Comparison of ENCODE assay signal across 1 fruit fly cellular context in the genomic region with DNA sequence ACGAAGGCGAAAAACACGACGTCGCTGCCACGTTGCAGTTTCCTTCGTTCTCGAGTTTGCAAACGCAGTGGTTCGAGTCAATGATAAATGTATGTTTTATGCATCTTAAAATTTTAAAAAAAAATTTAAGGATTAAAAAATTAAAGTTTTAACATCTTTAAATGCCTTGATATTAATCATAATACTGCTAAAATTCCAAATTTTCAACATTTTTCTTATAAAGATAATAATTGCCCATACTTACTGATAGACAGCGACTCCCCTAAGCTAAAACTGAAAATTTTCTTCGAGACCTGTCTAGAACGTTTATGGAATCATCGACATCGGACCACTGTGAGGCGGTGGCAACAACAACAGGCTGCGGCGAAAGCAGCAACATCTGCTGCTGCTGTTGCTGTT.
TF ChIP-seq lines count a peak whose summit lies in the region.

No protein-coding gene starts in this region.

TF ChIP-seq in whole organism, embryonic, 481 proteins besides CTCF, POLR2A, EP300 and RAD21 (continued from another document):
- TF ChIP-seq gfzf (GFP tag; optimal IDR thresholded peaks at IDR 0.05; lab: Kevin White, UChicago) (no peak), hkb (optimal IDR thresholded peaks at IDR 0.05; lab: Kevin White, UChicago) (no peak), hkb (GFP tag; IDR thresholded peaks at IDR 0.05; lab: Robert Waterston, UW) (peak; percentile 73), ab (GFP tag; optimal IDR thresholded peaks at IDR 0.05; lab: Kevin White, UChicago) (no peak), CG12071 (GFP tag; optimal IDR thresholded peaks at IDR 0.05; lab: Kevin White, UChicago) (peak; percentile 8), CG6272 (GFP tag; IDR thresholded peaks at IDR 0.05; lab: Robert Waterston, UW) (no peak), nerfin-2 (GFP tag; IDR thresholded peaks at IDR 0.05; lab: Robert Waterston, UW; ENCODE audit: partially characterized antibody) (no peak), Nf-YA (GFP tag; IDR thresholded peaks at IDR 0.05; lab: Robert Waterston, UW) (no peak), Kr (GFP tag; optimal IDR thresholded peaks at IDR 0.05; lab: Kevin White, UChicago) (no peak), Doc3 (GFP tag; IDR thresholded peaks at IDR 0.05; lab: Robert Waterston, UW; ENCODE audit: partially characterized antibody) (no peak), CG10979 (tag; optimal IDR thresholded peaks at IDR 0.05; lab: Kevin White, UChicago) (peak; percentile 61), CG15601 (tag; optimal IDR thresholded peaks at IDR 0.05; lab: Kevin White, UChicago) (peak; percentile 57), dan (GFP tag; IDR thresholded peaks at IDR 0.05; lab: Robert Waterston, UW) (no peak), CG10654 (GFP tag; optimal IDR thresholded peaks at IDR 0.05; lab: Kevin White, UChicago) (peak; percentile 20), CG7745 (tag; optimal IDR thresholded peaks at IDR 0.05; lab: Kevin White, UChicago) (no peak), Taf1 (GFP tag; IDR thresholded peaks at IDR 0.05; lab: Robert Waterston, UW) (peak; percentile 44), CG11093 (GFP tag; IDR thresholded peaks at IDR 0.05; lab: Robert Waterston, UW) (0 out of 3 replicates have a peak, but pooled peaks have one; percentile 7), CG13424 (tag; optimal IDR thresholded peaks at IDR 0.05; lab: Kevin White, UChicago) (peak; percentile 73), gem (tag; optimal IDR thresholded peaks at IDR 0.05; lab: Kevin White, UChicago) (peak; percentile 82), Dp (GFP tag; optimal IDR thresholded peaks at IDR 0.05; lab: Kevin White, UChicago) (no peak), Drgx (GFP tag; IDR thresholded peaks at IDR 0.05; lab: Robert Waterston, UW) (peak; percentile 70), CG4617 (GFP tag; optimal IDR thresholded peaks at IDR 0.05; lab: Kevin White, UChicago; ENCODE audit: borderline replicate concordance) (no peak), CG16863 (GFP tag; optimal IDR thresholded peaks at IDR 0.05; lab: Kevin White, UChicago) (no peak), chn (GFP tag; optimal IDR thresholded peaks at IDR 0.05; lab: Kevin White, UChicago) (no peak), trem (tag; optimal IDR thresholded peaks at IDR 0.05; lab: Kevin White, UChicago) (no peak), Aef1 (GFP tag; IDR thresholded peaks at IDR 0.05; lab: Robert Waterston, UW) (peak; percentile 69), CG12236 (GFP tag; optimal IDR thresholded peaks at IDR 0.05; lab: Kevin White, UChicago) (no peak), peb (GFP tag; IDR thresholded peaks at IDR 0.05; lab: Robert Waterston, UW) (0 out of 2 replicates have a peak, but pooled peaks have one; percentile 31), zen2 (GFP tag; IDR thresholded peaks at IDR 0.05; lab: Robert Waterston, UW; ENCODE audit: partially characterized antibody) (no peak), CG30431 (GFP tag; optimal IDR thresholded peaks at IDR 0.05; lab: Kevin White, UChicago) (peak; percentile 25), CG15696 (tag; optimal IDR thresholded peaks at IDR 0.05; lab: Kevin White, UChicago) (peak; percentile 26), danr (GFP tag; IDR thresholded peaks at IDR 0.05; lab: Robert Waterston, UW) (0 out of 2 replicates have a peak, but pooled peaks have one; percentile 28), ems (GFP tag; optimal IDR thresholded peaks at IDR 0.05; lab: Kevin White, UChicago) (no peak), dpn (GFP tag; optimal IDR thresholded peaks at IDR 0.05; lab: Kevin White, UChicago) (peak; percentile 20 to 73), Pdp1 (GFP tag; optimal IDR thresholded peaks at IDR 0.05; lab: Kevin White, UChicago) (peak; percentile 25 to 44), unc-4 (GFP tag; IDR thresholded peaks at IDR 0.05; lab: Robert Waterston, UW; ENCODE audit: partially characterized antibody) (no peak), Opbp (GFP tag; IDR thresholded peaks at IDR 0.05; lab: Robert Waterston, UW; ENCODE audit: partially characterized antibody) (no peak), CG1024 (GFP tag; IDR thresholded peaks at IDR 0.05; lab: Robert Waterston, UW) (no peak), Hey (tag; optimal IDR thresholded peaks at IDR 0.05; lab: Kevin White, UChicago) (no peak), jigr1 (GFP tag; IDR thresholded peaks at IDR 0.05; lab: Robert Waterston, UW) (no peak; the same call in 2 of the 3 replicates), crc (GFP tag; optimal IDR thresholded peaks at IDR 0.05; lab: Kevin White, UChicago) (no peak), dmrt99B (tag; optimal IDR thresholded peaks at IDR 0.05; lab: Kevin White, UChicago) (peak; percentile 85), CG4360 (GFP tag; IDR thresholded peaks at IDR 0.05; lab: Robert Waterston, UW) (peak; percentile 88), Hr39 (optimal IDR thresholded peaks at IDR 0.05; lab: Kevin White, UChicago) (no peak), Side (GFP tag; optimal IDR thresholded peaks at IDR 0.05; lab: Kevin White, UChicago) (no peak), aop (GFP tag; IDR thresholded peaks at IDR 0.05; lab: Robert Waterston, UW) (no peak), NfI (GFP tag; optimal IDR thresholded peaks at IDR 0.05; lab: Kevin White, UChicago) (peak; percentile 70), Sox102F (GFP tag; optimal IDR thresholded peaks at IDR 0.05; lab: Kevin White, UChicago) (peak; percentile 44), repo (GFP tag; optimal IDR thresholded peaks at IDR 0.05; lab: Kevin White, UChicago) (no peak), CG13624 (GFP tag; optimal IDR thresholded peaks at IDR 0.05; lab: Kevin White, UChicago) (no peak), lilli (GFP tag; optimal IDR thresholded peaks at IDR 0.05; lab: Kevin White, UChicago) (peak; percentile 64), Spps (tag; optimal IDR thresholded peaks at IDR 0.05; lab: Kevin White, UChicago) (no peak), Abd-B (GFP tag; optimal IDR thresholded peaks at IDR 0.05; lab: Kevin White, UChicago) (peak; percentile 51), Jarid2 (GFP tag; optimal IDR thresholded peaks at IDR 0.05; lab: Kevin White, UChicago) (no peak), CG3163 (GFP tag; optimal IDR thresholded peaks at IDR 0.05; lab: Kevin White, UChicago) (no peak), CG17186 (GFP tag; optimal IDR thresholded peaks at IDR 0.05; lab: Kevin White, UChicago) (no peak), Rfx (GFP tag; IDR thresholded peaks at IDR 0.05; lab: Robert Waterston, UW) (peak; percentile 72), CG8089 (GFP tag; optimal IDR thresholded peaks at IDR 0.05; lab: Kevin White, UChicago) (no peak), CkIIα-i1 (GFP tag; IDR thresholded peaks at IDR 0.05; lab: Robert Waterston, UW) (no peak), dimm (GFP tag; IDR thresholded peaks at IDR 0.05; lab: Robert Waterston, UW) (peak; percentile 22; the same call in 1 of the 2 replicates), CG11696 (GFP tag; IDR thresholded peaks at IDR 0.05; lab: Robert Waterston, UW) (0 out of 2 replicates have a peak, but pooled peaks have one; percentile 34), Stat92E (GFP tag; optimal IDR thresholded peaks at IDR 0.05; lab: Kevin White, UChicago) (no peak), CG11456 (GFP tag; IDR thresholded peaks at IDR 0.05; lab: Robert Waterston, UW) (peak; percentile 74), CG30403 (GFP tag; optimal IDR thresholded peaks at IDR 0.05; lab: Kevin White, UChicago) (peak; percentile 60), CG33213 (GFP tag; optimal IDR thresholded peaks at IDR 0.05; lab: Kevin White, UChicago) (peak; percentile 10), ewg (GFP tag; optimal IDR thresholded peaks at IDR 0.05; lab: Kevin White, UChicago) (no peak), disco-r (GFP tag; optimal IDR thresholded peaks at IDR 0.05; lab: Kevin White, UChicago) (no peak), MESR4 (GFP tag; optimal IDR thresholded peaks at IDR 0.05; lab: Kevin White, UChicago) (no peak), mld (GFP tag; IDR thresholded peaks at IDR 0.05; lab: Robert Waterston, UW; ENCODE audit: partially characterized antibody) (no peak), HmgZ (tag; optimal IDR thresholded peaks at IDR 0.05; lab: Kevin White, UChicago) (no peak), Xrp1 (GFP tag; IDR thresholded peaks at IDR 0.05; lab: Robert Waterston, UW) (peak; percentile 77), BEAF-32 (GFP tag; optimal IDR thresholded peaks at IDR 0.05; lab: Kevin White, UChicago) (no peak), Camta (GFP tag; optimal IDR thresholded peaks at IDR 0.05; lab: Kevin White, UChicago) (peak; percentile 45), prd (optimal IDR thresholded peaks at IDR 0.05; lab: Kevin White, UChicago) (no peak), prd (GFP tag; IDR thresholded peaks at IDR 0.05; lab: Robert Waterston, UW) (peak; percentile 68), CG4404 (GFP tag; IDR thresholded peaks at IDR 0.05; lab: Robert Waterston, UW) (peak; percentile 56), ham (GFP tag; IDR thresholded peaks at IDR 0.05; lab: Robert Waterston, UW) (no peak), nau (GFP tag; optimal IDR thresholded peaks at IDR 0.05; lab: Kevin White, UChicago) (peak; percentile 63), Trl (optimal IDR thresholded peaks at IDR 0.05; lab: Kevin White, UChicago) (no peak), Trl (GFP tag; optimal IDR thresholded peaks at IDR 0.05; lab: Kevin White, UChicago) (peak; percentile 50), CG8478 (optimal IDR thresholded peaks at IDR 0.05; lab: Kevin White, UChicago) (no peak), CG3838 (GFP tag; optimal IDR thresholded peaks at IDR 0.05; lab: Kevin White, UChicago) (no peak), phol (tag; optimal IDR thresholded peaks at IDR 0.05; lab: Kevin White, UChicago) (peak; percentile 65), bbx (GFP tag; IDR thresholded peaks at IDR 0.05; lab: Robert Waterston, UW; ENCODE audit: partially characterized antibody) (no peak), Sry-δ (GFP tag; optimal IDR thresholded peaks at IDR 0.05; lab: Kevin White, UChicago) (no peak), CG2116 (GFP tag; optimal IDR thresholded peaks at IDR 0.05; lab: Kevin White, UChicago) (peak; percentile 13), hbn (GFP tag; IDR thresholded peaks at IDR 0.05; lab: Robert Waterston, UW; ENCODE audit: partially characterized antibody) (no peak), crp (GFP tag; optimal IDR thresholded peaks at IDR 0.05; lab: Kevin White, UChicago) (peak in 1 of 2 experiments; percentile 14), NC2β (GFP tag; optimal IDR thresholded peaks at IDR 0.05; lab: Kevin White, UChicago) (no peak), rib (GFP tag; IDR thresholded peaks at IDR 0.05; lab: Robert Waterston, UW) (peak; percentile 20; the same call in 1 of the 2 replicates), pum (GFP tag; optimal IDR thresholded peaks at IDR 0.05; lab: Kevin White, UChicago) (no peak), chinmo (GFP tag; IDR thresholded peaks at IDR 0.05; lab: Robert Waterston, UW; ENCODE audit: partially characterized antibody) (no peak), run (tag; optimal IDR thresholded peaks at IDR 0.05; lab: Kevin White, UChicago) (no peak), bsh (GFP tag; optimal IDR thresholded peaks at IDR 0.05; lab: Kevin White, UChicago) (peak; percentile 49 to 56), Fer2 (tag; optimal IDR thresholded peaks at IDR 0.05; lab: Kevin White, UChicago) (peak; percentile 31), Hr78 (GFP tag; optimal IDR thresholded peaks at IDR 0.05; lab: Kevin White, UChicago) (peak in 1 of 2 experiments; percentile 4), B-H2 (GFP tag; optimal IDR thresholded peaks at IDR 0.05; lab: Kevin White, UChicago) (peak; percentile 34), CG14441 (GFP tag; IDR thresholded peaks at IDR 0.05; lab: Robert Waterston, UW) (peak; percentile 54), psq (GFP tag; optimal IDR thresholded peaks at IDR 0.05; lab: Kevin White, UChicago) (no peak), org-1 (GFP tag; optimal IDR thresholded peaks at IDR 0.05; lab: Kevin White, UChicago) (peak; percentile 61), ind (GFP tag; optimal IDR thresholded peaks at IDR 0.05; lab: Kevin White, UChicago) (peak; percentile 49), Asciz (GFP tag; optimal IDR thresholded peaks at IDR 0.05; lab: Kevin White, UChicago) (peak; percentile 57), klu (GFP tag; IDR thresholded peaks at IDR 0.05; lab: Robert Waterston, UW) (no peak), Six4 (GFP tag; optimal IDR thresholded peaks at IDR 0.05; lab: Kevin White, UChicago) (peak; percentile 11), CG9797 (GFP tag; optimal IDR thresholded peaks at IDR 0.05; lab: Kevin White, UChicago) (no peak), Atf-2 (GFP tag; optimal IDR thresholded peaks at IDR 0.05; lab: Kevin White, UChicago) (peak; percentile 51), CG4730 (GFP tag; IDR thresholded peaks at IDR 0.05; lab: Robert Waterston, UW) (0 out of 2 replicates have a peak, but pooled peaks have one; percentile 4), CG8359 (GFP tag; optimal IDR thresholded peaks at IDR 0.05; lab: Kevin White, UChicago; ENCODE audit: borderline replicate concordance) (peak; percentile 22), corto (GFP tag; optimal IDR thresholded peaks at IDR 0.05; lab: Kevin White, UChicago) (peak; percentile 58), Bgb (GFP tag; IDR thresholded peaks at IDR 0.05; lab: Robert Waterston, UW; ENCODE audit: partially characterized antibody) (no peak), CG6791 (GFP tag; IDR thresholded peaks at IDR 0.05; lab: Robert Waterston, UW; ENCODE audit: partially characterized antibody) (no peak), CG16815 (GFP tag; optimal IDR thresholded peaks at IDR 0.05; lab: Kevin White, UChicago) (peak; percentile 42), sisA (GFP tag; IDR thresholded peaks at IDR 0.05; lab: Robert Waterston, UW) (peak; percentile 66), lov (optimal IDR thresholded peaks at IDR 0.05; lab: Kevin White, UChicago) (no peak), lov (GFP tag; IDR thresholded peaks at IDR 0.05; lab: Robert Waterston, UW) (no peak), CrebB (tag; optimal IDR thresholded peaks at IDR 0.05; lab: Kevin White, UChicago) (no peak), CG2889 (GFP tag; IDR thresholded peaks at IDR 0.05; lab: Robert Waterston, UW) (peak; percentile 67), CG6765 (GFP tag; optimal IDR thresholded peaks at IDR 0.05; lab: Kevin White, UChicago) (peak; percentile 62), ranshi (GFP tag; IDR thresholded peaks at IDR 0.05; lab: Robert Waterston, UW) (peak; percentile 59), Hsf (GFP tag; optimal IDR thresholded peaks at IDR 0.05; lab: Kevin White, UChicago) (peak; percentile 44), CG3407 (GFP tag; optimal IDR thresholded peaks at IDR 0.05; lab: Kevin White, UChicago) (peak; percentile 26), ttk (GFP tag; IDR thresholded peaks at IDR 0.05; lab: Robert Waterston, UW) (peak; percentile 30; the same call in 1 of the 2 replicates)
